Worm (Caenorhabditis elegans) whole organism, L1 larva: ENCODE data around the gene arrd-24.

ENCODE experiments used
- C04F5.9 ChIP-seq: sonication (generic microtip); optimal IDR thresholded peaks from 2 replicates; lab custom pipeline; 2016; ENCODE audit warnings: missing genetic modification characterization, missing compliant biosample characterization
- C16A3.4 ChIP-seq: fragments of 150-350 bp; optimal IDR thresholded peaks from 2 replicates; lab custom pipeline; 2014; ENCODE audit warnings: missing biosample characterization, missing genetic modification characterization
- C34B4.2 ChIP-seq: sonication (generic microtip); optimal IDR thresholded peaks from 2 replicates; lab custom pipeline; 2017; ENCODE audit warnings: mild to moderate bottlenecking, missing genetic modification characterization, missing compliant biosample characterization
- F16B12.6 ChIP-seq: fragments of 150-350 bp; optimal IDR thresholded peaks from 2 replicates; lab custom pipeline; 2014; ENCODE audit warnings: missing biosample characterization, missing genetic modification characterization
- aha-1 ChIP-seq: fragments of 150-350 bp; optimal IDR thresholded peaks from 2 replicates; lab custom pipeline; 2014; ENCODE audit warnings: missing biosample characterization, missing genetic modification characterization
- aly-2 ChIP-seq: fragments of 150-350 bp; optimal IDR thresholded peaks from 2 replicates; lab custom pipeline; 2014; ENCODE audit warnings: missing biosample characterization, missing genetic modification characterization
- ama-1 ChIP-seq: fragments of 150-350 bp; optimal IDR thresholded peaks from 2 replicates; lab custom pipeline; 2014
- blmp-1 ChIP-seq: fragments of 150-350 bp; optimal IDR thresholded peaks from 2 replicates; lab custom pipeline; 2014; ENCODE audit warnings: missing biosample characterization, missing genetic modification characterization
- ceh-8 ChIP-seq: fragments of 200-800 bp; sonication (Bioruptor generic); optimal IDR thresholded peaks from 2 replicates; lab custom pipeline; 2018; ENCODE audit warnings: mild to moderate bottlenecking, missing genetic modification characterization, moderate library complexity, missing compliant biosample characterization
- ceh-82 ChIP-seq, 3 experiments: fragments of 150-350 bp in 1 of 3; sonication (generic microtip) in 2 of 3; optimal IDR thresholded peaks; 2 replicates each; lab custom pipeline; 2014 to 2017; ENCODE audit warnings: missing biosample characterization in 3 of 3, missing genetic modification characterization in 3 of 3
- ceh-90 ChIP-seq: sonication (generic microtip); optimal IDR thresholded peaks from 2 replicates; lab custom pipeline; 2016; ENCODE audit warnings: missing genetic modification characterization, missing compliant biosample characterization
- ces-1 ChIP-seq: fragments of 150-350 bp; optimal IDR thresholded peaks from 2 replicates; lab custom pipeline; 2014; ENCODE audit warnings: missing biosample characterization, missing genetic modification reagents, missing genetic modification characterization
- dpl-1 ChIP-seq, 3 experiments: fragments of 150-350 bp in 2 of 3; sonication (generic microtip) in 1 of 3; optimal IDR thresholded peaks; 2 replicates each; lab custom pipeline; 2014 to 2017; ENCODE audit warnings: missing biosample characterization in 3 of 3, missing genetic modification characterization in 3 of 3, missing genetic modification reagents in 3 of 3
- dsc-1 ChIP-seq: sonication (generic microtip); optimal IDR thresholded peaks from 2 replicates; lab custom pipeline; 2016; ENCODE audit warnings: mild to moderate bottlenecking, missing genetic modification characterization, missing compliant biosample characterization
- efl-1 ChIP-seq, 4 experiments: fragments of 150-350 bp; optimal IDR thresholded peaks in 3 of 4; peaks in 1 of 4; 1 replicate in 1 of 4; 2 replicates in 3 of 4; lab custom pipeline; 2014; ENCODE audit warnings: missing biosample characterization in 2 of 4, missing genetic modification characterization in 2 of 4, missing genetic modification reagents in 2 of 4
- elt-3 ChIP-seq, 6 experiments: fragments of 150-350 bp in 1 of 6; sonication (generic microtip); optimal IDR thresholded peaks; 2 replicates each; lab custom pipeline; 2017 to 2018; ENCODE audit warnings: missing biosample characterization in 6 of 6, missing genetic modification characterization in 6 of 6, inconsistent platforms in 1 of 6
- ets-5 ChIP-seq: fragments of 200-800 bp; sonication (Bioruptor generic); IDR thresholded peaks from 2 replicates; pipeline ENCODE4 v1.3.6; 2022; ENCODE audit warnings: missing genetic modification characterization, missing compliant biosample characterization
- fkh-10 ChIP-seq: sonication (generic microtip); optimal IDR thresholded peaks from 2 replicates; lab custom pipeline; 2017; ENCODE audit warnings: missing biosample characterization, missing genetic modification reagents, missing genetic modification characterization
- fkh-8 ChIP-seq: sonication (generic microtip); optimal IDR thresholded peaks from 2 replicates; lab custom pipeline; 2016; ENCODE audit warnings: mild to moderate bottlenecking, missing genetic modification characterization, missing compliant biosample characterization
- fos-1 ChIP-seq: fragments of 150-350 bp; optimal IDR thresholded peaks from 2 replicates; lab custom pipeline; 2014; ENCODE audit warnings: missing biosample characterization, missing genetic modification characterization
- grh-1 ChIP-seq: fragments of 200-800 bp; sonication (Bioruptor generic); IDR thresholded peaks from 2 replicates; pipeline ENCODE4 v1.3.6; 2022; ENCODE audit warnings: missing genetic modification reagents, missing genetic modification characterization, missing compliant biosample characterization
- hlh-4 ChIP-seq: sonication (generic microtip); optimal IDR thresholded peaks from 2 replicates; lab custom pipeline; 2016; ENCODE audit warnings: mild to moderate bottlenecking, missing genetic modification characterization, missing compliant biosample characterization
- irx-1 ChIP-seq: sonication (generic microtip); optimal IDR thresholded peaks from 2 replicates; lab custom pipeline; 2016; ENCODE audit warnings: missing genetic modification characterization, missing compliant biosample characterization
- isw-1 ChIP-seq: fragments of 200-800 bp; sonication (Bioruptor generic); IDR thresholded peaks from 2 replicates; pipeline ENCODE4 v1.3.6; 2022; ENCODE audit warnings: missing genetic modification characterization, missing compliant biosample characterization
- lin-14 ChIP-seq: fragments of 200-800 bp; sonication (Bioruptor generic); optimal IDR thresholded peaks from 2 replicates; lab custom pipeline; 2018; ENCODE audit warnings: mild to moderate bottlenecking, missing genetic modification characterization, moderate library complexity, missing compliant biosample characterization
- lin-15B ChIP-seq: fragments of 150-350 bp; sonication (generic microtip); optimal IDR thresholded peaks from 3 replicates; lab custom pipeline; 2014; ENCODE audit warnings: missing biosample characterization, missing genetic modification characterization
- lin-39 ChIP-seq: fragments of 150-350 bp; optimal IDR thresholded peaks from 2 replicates; lab custom pipeline; 2014; ENCODE audit warnings: missing biosample characterization, missing genetic modification reagents, missing genetic modification characterization
- lsy-2 ChIP-seq, 2 experiments: fragments of 150-350 bp; optimal IDR thresholded peaks; 2 replicates each; lab custom pipeline; 2014; ENCODE audit warnings: missing biosample characterization in 2 of 2, missing genetic modification characterization in 2 of 2
- mab-9 ChIP-seq: fragments of 200-800 bp; sonication (Bioruptor generic); IDR thresholded peaks from 2 replicates; pipeline ENCODE4 v1.3.6; 2022; ENCODE audit warnings: missing genetic modification reagents, missing genetic modification characterization, missing compliant biosample characterization
- mef-2 ChIP-seq: fragments of 150-350 bp; optimal IDR thresholded peaks from 2 replicates; lab custom pipeline; 2014; ENCODE audit warnings: missing biosample characterization, missing genetic modification characterization
- nhr-28 ChIP-seq: fragments of 150-350 bp; optimal IDR thresholded peaks from 2 replicates; lab custom pipeline; 2014; ENCODE audit warnings: missing biosample characterization, missing genetic modification characterization
- nhr-47 ChIP-seq: sonication (generic microtip); optimal IDR thresholded peaks from 2 replicates; lab custom pipeline; 2016; ENCODE audit warnings: mild to moderate bottlenecking, missing genetic modification characterization, moderate library complexity, missing compliant biosample characterization
- nhr-71 ChIP-seq: sonication (generic microtip); optimal IDR thresholded peaks from 2 replicates; lab custom pipeline; 2016; ENCODE audit warnings: mild to moderate bottlenecking, missing genetic modification characterization, moderate library complexity, missing compliant biosample characterization
- nhr-85 ChIP-seq: sonication (generic microtip); peaks from one replicate; lab custom pipeline; 2016; ENCODE audit warnings: missing genetic modification characterization, inconsistent platforms, missing compliant biosample characterization
- pax-3 ChIP-seq: fragments of 200-800 bp; sonication (Bioruptor generic); optimal IDR thresholded peaks from 2 replicates; lab custom pipeline; 2018; ENCODE audit warnings: mild to moderate bottlenecking, missing genetic modification characterization, moderate library complexity, missing compliant biosample characterization
- pqm-1 ChIP-seq: sonication (generic microtip); optimal IDR thresholded peaks from 3 replicates; lab custom pipeline; 2017; ENCODE audit warnings: missing biosample characterization, missing genetic modification characterization
- skn-1 ChIP-seq: fragments of 150-350 bp; optimal IDR thresholded peaks from 2 replicates; lab custom pipeline; 2014; ENCODE audit warnings: missing biosample characterization, missing genetic modification characterization
- snu-23 ChIP-seq: sonication (generic microtip); optimal IDR thresholded peaks from 2 replicates; lab custom pipeline; 2016; ENCODE audit warnings: missing genetic modification characterization, missing compliant biosample characterization
- sup-37 ChIP-seq: fragments of 200-800 bp; sonication (Bioruptor generic); optimal IDR thresholded peaks from 2 replicates; lab custom pipeline; 2018; ENCODE audit warnings: mild to moderate bottlenecking, missing genetic modification characterization, missing compliant biosample characterization
- tbx-2 ChIP-seq: sonication (generic microtip); optimal IDR thresholded peaks from 2 replicates; lab custom pipeline; 2016; ENCODE audit warnings: missing genetic modification characterization, missing compliant biosample characterization
- tlp-1 ChIP-seq: fragments of 150-350 bp; optimal IDR thresholded peaks from 2 replicates; lab custom pipeline; 2014; ENCODE audit warnings: missing biosample characterization, missing genetic modification characterization
- unc-62 ChIP-seq: fragments of 150-350 bp; optimal IDR thresholded peaks from 2 replicates; lab custom pipeline; 2014; ENCODE audit warnings: missing biosample characterization, missing genetic modification reagents, missing genetic modification characterization
- unc-86 ChIP-seq: sonication (generic microtip); optimal IDR thresholded peaks from 2 replicates; lab custom pipeline; 2016; ENCODE audit warnings: missing genetic modification characterization, missing compliant biosample characterization
- unc-98 ChIP-seq: fragments of 200-800 bp; sonication (Bioruptor generic); IDR thresholded peaks from 2 replicates; pipeline ENCODE4 v1.3.6; 2022; ENCODE audit warnings: missing genetic modification characterization, missing compliant biosample characterization
- vab-15 ChIP-seq: sonication (generic microtip); optimal IDR thresholded peaks from 2 replicates; lab custom pipeline; 2017; ENCODE audit warnings: missing genotype, mild to moderate bottlenecking, missing genetic modification characterization, missing compliant biosample characterization
- xbp-1 ChIP-seq: sonication (generic microtip); optimal IDR thresholded peaks from 2 replicates; lab custom pipeline; 2016; ENCODE audit warnings: missing genetic modification characterization, missing compliant biosample characterization
- zip-4 ChIP-seq: fragments of 200-800 bp; sonication (Bioruptor generic); optimal IDR thresholded peaks from 2 replicates; lab custom pipeline; 2018; ENCODE audit warnings: mild to moderate bottlenecking, missing genetic modification characterization, moderate library complexity, missing compliant biosample characterization

The arrd-24 gene

DNA sequence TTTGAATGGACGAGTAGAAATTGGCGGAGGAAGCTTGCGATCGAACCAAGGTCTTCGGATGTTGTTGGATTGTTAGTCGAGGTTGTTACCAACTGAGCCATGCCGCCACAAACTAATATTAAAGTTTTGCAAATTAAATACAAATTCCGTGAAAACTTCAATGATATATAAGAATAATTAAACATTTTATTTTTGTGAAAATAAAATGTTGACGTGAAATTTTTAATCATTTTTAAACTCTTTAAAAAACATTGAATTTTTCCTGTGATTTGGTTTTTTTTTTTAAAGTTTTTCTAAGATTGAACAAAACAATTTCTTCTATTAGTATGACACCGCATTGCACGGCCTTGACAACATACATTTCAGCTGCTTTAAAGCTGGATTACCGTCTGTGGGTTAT lies 10.4 kb upstream of the arrd-24 start, which contains the start of gene C31E10.11:
C31E10.11 (minus strand) TSS at position 101 of the 400 bp plus-strand sequence.
- TF ChIP-seq tlp-1 (tag; lab: Kevin White, UChicago) = no peak
- TF ChIP-seq aly-2 = no peak
- TF ChIP-seq xbp-1 (tag; lab: Kevin White, UChicago) = no peak
- no peak for TF ChIP-seq fkh-8 (tag; lab: Kevin White, UChicago)
- no peak for TF ChIP-seq nhr-28 (tag; lab: Kevin White, UChicago)

DNA sequence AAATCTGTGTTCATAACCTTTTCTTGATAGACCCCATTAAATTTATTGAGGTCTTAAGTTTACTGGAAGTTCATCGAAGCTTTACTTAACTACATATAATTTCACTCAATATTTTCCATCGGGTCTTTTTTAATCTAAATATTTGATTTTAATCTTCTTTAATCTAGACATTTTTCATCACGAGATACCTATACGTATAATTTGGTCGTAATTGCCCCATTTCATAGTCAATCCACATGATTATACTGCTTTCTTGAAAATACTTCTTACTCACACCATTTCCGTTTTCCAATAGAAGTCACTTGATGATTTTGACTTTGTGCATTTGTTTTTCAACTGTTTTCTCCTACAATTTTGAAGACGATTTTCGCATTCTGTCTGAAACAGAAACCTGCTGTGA lies 6.0 kb upstream of the arrd-24 start, which contains the start of gene irld-24:
irld-24 (plus strand) TSS at position 301 of the 400 bp plus-strand sequence.
- TF ChIP-seq ceh-90 (tag; lab: Kevin White, UChicago) (no peak), ceh-82 (tag; optimal IDR thresholded peaks at IDR 0.05; lab: Kevin White, UChicago) (no peak), elt-3 (tag; optimal IDR thresholded peaks at IDR 0.05; lab: Kevin White, UChicago) (no peak), blmp-1 (tag; lab: Kevin White, UChicago) (no peak), ces-1 (GFP tag; lab: Kevin White, UChicago) (no peak), ama-1 (lab: Kevin White, UChicago) (no peak), C34B4.2 (tag; lab: Kevin White, UChicago) (no peak), unc-98 (GFP tag; lab: Robert Waterston, UW) (no peak), lin-15B (tag; lab: Kevin White, UChicago) (no peak), zip-4 (GFP tag; lab: Kevin White, UChicago) (no peak), lin-39 (tag; lab: Kevin White, UChicago) (no peak), mef-2 (tag; lab: Kevin White, UChicago) (no peak), unc-62 (GFP tag; lab: Kevin White, UChicago) (no peak), sup-37 (GFP tag; lab: Kevin White, UChicago) (no peak), unc-86 (tag; lab: Kevin White, UChicago) (no peak), tlp-1 (tag; lab: Kevin White, UChicago) (no peak), lin-14 (GFP tag; lab: Kevin White, UChicago) (no peak)

DNA sequence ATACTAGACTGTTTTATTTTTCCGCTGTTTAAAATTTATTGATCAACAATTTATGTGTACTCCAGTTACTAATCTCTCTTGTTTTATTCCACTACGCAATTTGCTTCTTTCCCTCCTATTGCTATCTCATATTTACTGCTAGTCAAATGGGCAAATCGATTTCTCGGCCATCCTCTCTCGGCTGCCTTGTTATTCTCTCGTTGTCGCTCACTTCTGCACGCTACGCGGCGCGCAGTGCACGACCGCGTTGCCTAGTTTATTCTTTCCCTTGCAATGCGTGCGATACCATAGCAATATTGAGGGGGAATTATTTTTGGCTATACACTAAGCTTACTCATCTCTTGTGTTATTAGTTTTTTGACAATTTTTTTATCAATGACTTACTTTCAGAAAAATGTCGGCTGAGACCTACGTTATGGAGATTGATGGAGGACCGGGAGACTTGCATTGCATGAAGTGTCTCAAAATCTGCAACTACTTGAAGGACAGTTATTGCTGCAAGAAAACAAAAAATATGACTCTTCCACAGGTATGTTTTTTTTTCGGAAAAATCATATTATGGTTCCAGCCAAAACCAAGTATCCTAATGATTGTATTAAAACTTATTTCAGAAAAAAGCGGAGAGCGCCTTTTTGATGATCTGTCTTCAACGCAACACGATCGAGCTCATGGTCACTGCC lies 2.7 kb downstream of the arrd-24 start, which contains the start of gene F48F7.6:
F48F7.6 (plus strand) TSS at position 391 of the 680 bp plus-strand sequence.
- no peak for TF ChIP-seq hlh-4
- TF ChIP-seq mab-9 (GFP tag; lab: Robert Waterston, UW) = no peak
- no peak for TF ChIP-seq ama-1 (lab: Kevin White, UChicago)
- TF ChIP-seq nhr-85 = no peak
- TF ChIP-seq C04F5.9 (tag; lab: Kevin White, UChicago) = no peak
- TF ChIP-seq F16B12.6 = no peak
- TF ChIP-seq aly-2 = peak; percentile 6
- peak; percentile 38 for TF ChIP-seq skn-1 (tag; lab: Kevin White, UChicago)
- TF ChIP-seq irx-1 (tag; lab: Kevin White, UChicago) = no peak
- no peak for TF ChIP-seq fkh-10 (GFP tag; lab: Kevin White, UChicago)
- TF ChIP-seq ets-5 (GFP tag; lab: Robert Waterston, UW) = no peak
- no peak for TF ChIP-seq isw-1 (GFP tag; lab: Robert Waterston, UW)
- TF ChIP-seq unc-86 (tag; lab: Kevin White, UChicago) = no peak
- no peak for TF ChIP-seq tlp-1 (tag; lab: Kevin White, UChicago)
- TF ChIP-seq pqm-1 (tag; lab: Kevin White, UChicago) = no peak
- TF ChIP-seq unc-62 (GFP tag; lab: Kevin White, UChicago) = no peak
- peak in 1 of 3 experiments; percentile 7 for TF ChIP-seq dpl-1 (GFP tag; optimal IDR thresholded peaks at IDR 0.05; lab: Kevin White, UChicago)
- TF ChIP-seq ceh-82 (tag; optimal IDR thresholded peaks at IDR 0.05; lab: Kevin White, UChicago) = peak in 1 of 3 experiments; percentile 45
- peak; percentile 59 for TF ChIP-seq snu-23 (GFP tag; lab: Kevin White, UChicago)
- peak; percentile 55 for TF ChIP-seq blmp-1 (tag; lab: Kevin White, UChicago)
- TF ChIP-seq nhr-71 = peak; percentile 54
- TF ChIP-seq C16A3.4 (tag; lab: Kevin White, UChicago) = peak; percentile 40
- TF ChIP-seq dsc-1 (tag; lab: Kevin White, UChicago) = peak; percentile 55
- no peak for TF ChIP-seq vab-15 (tag; lab: Kevin White, UChicago)
- TF ChIP-seq lin-15B (tag; lab: Kevin White, UChicago) = peak; percentile 19
- no peak for TF ChIP-seq ceh-8
- peak; percentile 59 for TF ChIP-seq nhr-47
- no peak for TF ChIP-seq pax-3
- TF ChIP-seq grh-1 (GFP tag; lab: Robert Waterston, UW) = no peak
- TF ChIP-seq lsy-2 (tag; optimal IDR thresholded peaks at IDR 0.05; lab: Kevin White, UChicago) = peak in 1 of 2 experiments; percentile 62
- TF ChIP-seq aha-1 (tag; lab: Kevin White, UChicago) = no peak
- TF ChIP-seq fos-1 (tag; lab: Kevin White, UChicago) = peak; percentile 27
- peak; percentile 46 for TF ChIP-seq tbx-2 (tag; lab: Kevin White, UChicago)
- peak in 1 of 2 experiments; percentile 12 for TF ChIP-seq efl-1 (optimal IDR thresholded peaks at IDR 0.05; lab: Kevin White, UChicago)
- no peak for TF ChIP-seq efl-1 (GFP tag; optimal IDR thresholded peaks at IDR 0.05 in 1 of 2; lab: Kevin White, UChicago)
